Worm (Caenorhabditis elegans) whole organism, L1 larva: ENCODE measurements around the gene Y7A5A.20.

Experiments used
- Y116A8C.19 ChIP-seq: sonication (generic microtip); optimal IDR thresholded peaks from 2 replicates; lab custom pipeline; 2016; ENCODE audit warnings: missing compliant biosample characterization, missing genetic modification characterization, borderline replicate concordance
- aha-1 ChIP-seq: fragments of 150-350 bp; optimal IDR thresholded peaks from 2 replicates; lab custom pipeline; 2014; ENCODE audit warnings: missing biosample characterization, missing genetic modification characterization
- alr-1 ChIP-seq: fragments of 200-800 bp; sonication (Bioruptor generic); optimal IDR thresholded peaks from 2 replicates; lab custom pipeline; 2018; ENCODE audit warnings: borderline replicate concordance, mild to moderate bottlenecking, missing genetic modification characterization, missing compliant biosample characterization
- aly-2 ChIP-seq: fragments of 150-350 bp; optimal IDR thresholded peaks from 2 replicates; lab custom pipeline; 2014; ENCODE audit warnings: missing biosample characterization, missing genetic modification characterization
- ceh-8 ChIP-seq: fragments of 200-800 bp; sonication (Bioruptor generic); optimal IDR thresholded peaks from 2 replicates; lab custom pipeline; 2018; ENCODE audit warnings: mild to moderate bottlenecking, missing genetic modification characterization, moderate library complexity, missing compliant biosample characterization
- ces-1 ChIP-seq: fragments of 150-350 bp; optimal IDR thresholded peaks from 2 replicates; lab custom pipeline; 2014; ENCODE audit warnings: missing biosample characterization, missing genetic modification reagents, missing genetic modification characterization
- efl-3 ChIP-seq: fragments of 200-800 bp; sonication (Bioruptor generic); optimal IDR thresholded peaks from 2 replicates; lab custom pipeline; 2018; ENCODE audit warnings: mild to moderate bottlenecking, missing genetic modification characterization, missing compliant biosample characterization
- egl-13 ChIP-seq: sonication (generic microtip); optimal IDR thresholded peaks from 2 replicates; lab custom pipeline; 2016; ENCODE audit warnings: missing genotype, missing genetic modification reagents, missing genetic modification characterization, missing compliant biosample characterization
- egl-27 ChIP-seq, 2 experiments: fragments of 150-350 bp in 1 of 2; sonication (generic microtip); optimal IDR thresholded peaks; 3 replicates each; lab custom pipeline; 2017 to 2018; ENCODE audit warnings: missing biosample characterization in 2 of 2, missing genetic modification characterization in 2 of 2, missing genetic modification reagents in 2 of 2
- elt-2 ChIP-seq: sonication (generic microtip); optimal IDR thresholded peaks from 2 replicates; lab custom pipeline; 2016; ENCODE audit warnings: missing genetic modification characterization, mild to moderate bottlenecking, inconsistent platforms, missing compliant biosample characterization, missing genetic modification reagents
- ets-5 ChIP-seq: fragments of 200-800 bp; sonication (Bioruptor generic); IDR thresholded peaks from 2 replicates; pipeline ENCODE4 v1.3.6; 2022; ENCODE audit warnings: missing genetic modification characterization, missing compliant biosample characterization
- fkh-8 ChIP-seq: sonication (generic microtip); optimal IDR thresholded peaks from 2 replicates; lab custom pipeline; 2016; ENCODE audit warnings: mild to moderate bottlenecking, missing genetic modification characterization, missing compliant biosample characterization
- fos-1 ChIP-seq: fragments of 150-350 bp; optimal IDR thresholded peaks from 2 replicates; lab custom pipeline; 2014; ENCODE audit warnings: missing biosample characterization, missing genetic modification characterization
- hlh-17 ChIP-seq: fragments of 200-800 bp; sonication (Bioruptor generic); optimal IDR thresholded peaks from 2 replicates; lab custom pipeline; 2018; ENCODE audit warnings: missing genetic modification characterization, mild to moderate bottlenecking, missing compliant biosample characterization, moderate library complexity, borderline replicate concordance
- hlh-4 ChIP-seq: sonication (generic microtip); optimal IDR thresholded peaks from 2 replicates; lab custom pipeline; 2016; ENCODE audit warnings: mild to moderate bottlenecking, missing genetic modification characterization, missing compliant biosample characterization
- hpl-2 ChIP-seq: fragments of 150-350 bp; optimal IDR thresholded peaks from 2 replicates; lab custom pipeline; 2014; ENCODE audit warnings: missing biosample characterization, missing genetic modification reagents, missing genetic modification characterization
- lin-14 ChIP-seq: fragments of 200-800 bp; sonication (Bioruptor generic); optimal IDR thresholded peaks from 2 replicates; lab custom pipeline; 2018; ENCODE audit warnings: mild to moderate bottlenecking, missing genetic modification characterization, moderate library complexity, missing compliant biosample characterization
- lsy-2 ChIP-seq, 2 experiments: fragments of 150-350 bp; optimal IDR thresholded peaks; 2 replicates each; lab custom pipeline; 2014; ENCODE audit warnings: missing biosample characterization in 2 of 2, missing genetic modification characterization in 2 of 2
- mep-1 ChIP-seq: fragments of 150-350 bp; optimal IDR thresholded peaks from 2 replicates; lab custom pipeline; 2014; ENCODE audit warnings: missing biosample characterization, missing genetic modification characterization
- nhr-20 ChIP-seq: sonication (generic microtip); optimal IDR thresholded peaks from 2 replicates; lab custom pipeline; 2016; ENCODE audit warnings: mild to moderate bottlenecking, missing genetic modification characterization, missing compliant biosample characterization
- nhr-28 ChIP-seq: fragments of 150-350 bp; optimal IDR thresholded peaks from 2 replicates; lab custom pipeline; 2014; ENCODE audit warnings: missing biosample characterization, missing genetic modification characterization
- nhr-71 ChIP-seq: sonication (generic microtip); optimal IDR thresholded peaks from 2 replicates; lab custom pipeline; 2016; ENCODE audit warnings: mild to moderate bottlenecking, missing genetic modification characterization, moderate library complexity, missing compliant biosample characterization
- nhr-84 ChIP-seq: sonication (generic microtip); optimal IDR thresholded peaks from 2 replicates; lab custom pipeline; 2017; ENCODE audit warnings: missing biosample characterization, missing genetic modification characterization
- pag-3 ChIP-seq: sonication (generic microtip); optimal IDR thresholded peaks from 2 replicates; lab custom pipeline; 2017; ENCODE audit warnings: missing genetic modification characterization, mild to moderate bottlenecking, missing compliant biosample characterization, antibody characterized with exemption, borderline replicate concordance; ENCODE audit not compliant: insufficient read depth
- rnt-1 ChIP-seq: sonication (generic microtip); optimal IDR thresholded peaks from 2 replicates; lab custom pipeline; 2016; ENCODE audit warnings: mild to moderate bottlenecking, missing genetic modification characterization, moderate library complexity, missing compliant biosample characterization
- skn-1 ChIP-seq: fragments of 150-350 bp; optimal IDR thresholded peaks from 2 replicates; lab custom pipeline; 2014; ENCODE audit warnings: missing biosample characterization, missing genetic modification characterization
- snu-23 ChIP-seq: sonication (generic microtip); optimal IDR thresholded peaks from 2 replicates; lab custom pipeline; 2016; ENCODE audit warnings: missing genetic modification characterization, missing compliant biosample characterization
- sox-4 ChIP-seq: sonication (generic microtip); optimal IDR thresholded peaks from 2 replicates; lab custom pipeline; 2016; ENCODE audit warnings: missing genetic modification characterization, missing compliant biosample characterization
- sup-37 ChIP-seq: fragments of 200-800 bp; sonication (Bioruptor generic); optimal IDR thresholded peaks from 2 replicates; lab custom pipeline; 2018; ENCODE audit warnings: mild to moderate bottlenecking, missing genetic modification characterization, missing compliant biosample characterization
- unc-30 ChIP-seq: sonication (generic microtip); optimal IDR thresholded peaks from 2 replicates; lab custom pipeline; 2017; ENCODE audit warnings: missing biosample characterization, missing genetic modification characterization
- unc-62 ChIP-seq: fragments of 150-350 bp; optimal IDR thresholded peaks from 2 replicates; lab custom pipeline; 2014; ENCODE audit warnings: missing biosample characterization, missing genetic modification reagents, missing genetic modification characterization
- unc-98 ChIP-seq: fragments of 200-800 bp; sonication (Bioruptor generic); IDR thresholded peaks from 2 replicates; pipeline ENCODE4 v1.3.6; 2022; ENCODE audit warnings: missing genetic modification characterization, missing compliant biosample characterization
- xbp-1 ChIP-seq: sonication (generic microtip); optimal IDR thresholded peaks from 2 replicates; lab custom pipeline; 2016; ENCODE audit warnings: missing genetic modification characterization, missing compliant biosample characterization
- zip-4 ChIP-seq: fragments of 200-800 bp; sonication (Bioruptor generic); optimal IDR thresholded peaks from 2 replicates; lab custom pipeline; 2018; ENCODE audit warnings: mild to moderate bottlenecking, missing genetic modification characterization, moderate library complexity, missing compliant biosample characterization
- ztf-11 ChIP-seq, 2 experiments: sonication (generic microtip); optimal IDR thresholded peaks; 2 replicates each; lab custom pipeline; 2016 to 2017; ENCODE audit warnings: missing genetic modification characterization in 2 of 2, missing biosample characterization in 1 of 2, missing compliant biosample characterization in 1 of 2

Y7A5A.20 gene

DNA sequence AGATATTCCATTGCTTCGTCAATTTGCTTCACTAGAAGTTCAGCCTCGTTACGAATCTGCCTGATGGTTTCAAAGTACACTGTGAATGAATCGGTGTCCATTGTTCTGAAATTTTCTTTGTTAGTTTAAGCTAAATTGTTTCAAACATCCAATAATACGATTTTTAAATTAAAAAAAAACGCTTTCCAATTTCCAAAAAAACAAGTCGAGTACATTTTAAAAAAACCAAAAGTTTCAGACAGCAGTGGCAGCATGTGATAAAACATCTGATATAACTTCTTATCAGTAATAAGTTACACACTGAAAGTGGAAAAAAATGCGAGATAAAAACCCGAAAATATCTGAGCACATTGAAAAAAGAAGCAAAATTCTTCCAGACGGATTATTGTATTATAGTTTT, 28.6 kb upstream of the Y7A5A.20 start, which contains the start of gene Y7A5A.6:
Gene Y7A5A.6, minus strand, starts transcription at position 101 of the 400 bp plus-strand sequence.
- TF ChIP-seq xbp-1 (tag; lab: Kevin White, UChicago), result no peak
- TF ChIP-seq elt-2 (tag; lab: Kevin White, UChicago), result peak; percentile 35

- TF ChIP-seq hlh-17, result no peak
- TF ChIP-seq nhr-84 (tag; lab: Kevin White, UChicago), result no peak
- no peak for TF ChIP-seq sox-4 (tag; lab: Kevin White, UChicago)
- TF ChIP-seq aly-2 (tag; lab: Kevin White, UChicago), result no peak
- TF ChIP-seq ets-5, result no peak
- no peak for TF ChIP-seq lsy-2 (tag; optimal IDR thresholded peaks at IDR 0.05; lab: Kevin White, UChicago)
- TF ChIP-seq rnt-1 (tag; lab: Kevin White, UChicago), result no peak
- no peak for TF ChIP-seq hlh-4 (tag; lab: Kevin White, UChicago)
- TF ChIP-seq aha-1 (tag; lab: Kevin White, UChicago), result no peak
These were observed 26.3 kb upstream of the Y7A5A.20 start for ce11 chrX:15801827-15802226.

DNA sequence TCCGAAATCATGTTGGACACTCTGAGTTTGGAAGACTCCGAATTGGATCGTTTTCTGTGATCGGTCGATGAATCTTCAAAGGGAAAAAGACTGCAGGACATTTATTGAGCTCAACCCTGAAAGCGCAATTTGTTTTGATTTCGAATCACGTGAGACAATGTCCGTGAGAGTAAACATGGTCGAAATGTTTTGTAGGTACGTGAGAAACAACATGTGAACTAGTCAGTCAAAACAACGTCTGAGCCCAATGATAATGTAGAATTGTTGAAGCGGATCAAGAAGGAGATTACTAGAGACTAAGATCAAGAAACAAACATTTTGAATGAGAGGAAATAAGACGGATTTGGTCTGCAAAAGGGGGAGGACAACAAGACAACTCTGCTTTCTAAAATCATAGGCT, 24.1 kb upstream of the Y7A5A.20 start, which contains the start of gene Y7A5A.7:
Gene Y7A5A.7, minus strand, starts transcription at position 101 of the 400 bp plus-strand sequence.
- no peak for TF ChIP-seq alr-1 (tag; lab: Kevin White, UChicago)
- peak; percentile 52 for TF ChIP-seq fkh-8 (tag; lab: Kevin White, UChicago)

DNA sequence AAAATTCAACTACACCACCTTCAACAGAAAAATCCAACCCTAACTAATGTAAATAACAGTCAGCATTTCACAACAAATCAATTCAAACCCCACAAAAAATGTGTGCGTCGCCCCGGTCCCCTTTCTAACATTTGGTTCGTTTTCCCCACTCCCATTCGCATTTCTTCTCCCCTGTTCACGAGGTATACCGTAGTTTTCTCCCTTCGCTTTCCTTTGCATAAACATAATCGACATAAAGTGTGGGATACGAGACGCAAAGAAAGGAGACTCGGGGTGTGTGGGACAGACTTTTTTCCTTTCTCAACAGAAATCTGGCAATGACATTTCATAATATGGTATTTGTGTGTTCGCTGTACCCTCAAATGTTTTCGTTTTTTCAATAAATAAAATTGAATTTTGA, 16.8 kb upstream of the Y7A5A.20 start:
- TF ChIP-seq nhr-71 (tag; lab: Kevin White, UChicago) (no peak), nhr-20 (tag; lab: Kevin White, UChicago) (no peak), hlh-4 (tag; lab: Kevin White, UChicago) (no peak), lin-14 (GFP tag; lab: Kevin White, UChicago) (no peak), ets-5 (no peak), ces-1 (no peak), efl-3 (GFP tag; lab: Kevin White, UChicago) (no peak), nhr-28 (tag; lab: Kevin White, UChicago) (no peak), skn-1 (no peak), mep-1 (tag; lab: Kevin White, UChicago) (no peak), snu-23 (GFP tag; lab: Kevin White, UChicago) (no peak), xbp-1 (tag; lab: Kevin White, UChicago) (no peak)
- TF ChIP-seq, all 84 proteins: peak for 0

DNA sequence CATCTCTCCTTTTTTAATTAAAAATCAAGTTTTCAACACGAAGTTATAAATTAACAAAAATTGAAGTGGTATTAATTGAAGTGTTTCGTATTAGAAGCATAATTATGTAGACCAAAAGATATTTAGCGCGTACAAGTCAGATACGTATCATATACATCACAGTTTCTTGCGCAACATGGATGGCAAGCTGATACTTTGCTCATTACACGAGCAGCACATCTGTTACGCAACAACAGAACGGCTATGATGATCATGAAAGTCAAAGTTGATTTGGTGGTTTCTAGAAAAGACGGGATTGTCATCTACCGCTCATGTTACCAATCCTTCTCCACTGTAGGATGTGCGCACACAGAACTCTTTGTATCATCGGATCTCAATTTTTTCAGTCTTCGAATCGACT, 13.6 kb upstream of the Y7A5A.20 start:
- TF ChIP-seq rnt-1 (tag; lab: Kevin White, UChicago) (no peak), lin-14 (GFP tag; lab: Kevin White, UChicago) (no peak), ceh-8 (GFP tag; lab: Kevin White, UChicago) (no peak), sup-37 (GFP tag; lab: Kevin White, UChicago) (no peak), unc-30 (tag; lab: Kevin White, UChicago) (no peak), egl-27 (tag; optimal IDR thresholded peaks at IDR 0.05; lab: Kevin White, UChicago) (no peak), pag-3 (no peak), unc-98 (GFP tag; lab: Robert Waterston, UW) (no peak), zip-4 (GFP tag; lab: Kevin White, UChicago) (no peak), ztf-11 (tag; optimal IDR thresholded peaks at IDR 0.05; lab: Kevin White, UChicago) (no peak), fos-1 (tag; lab: Kevin White, UChicago) (no peak), Y116A8C.19 (tag; lab: Kevin White, UChicago) (no peak), unc-62 (GFP tag; lab: Kevin White, UChicago) (no peak), hpl-2 (GFP tag; lab: Kevin White, UChicago) (no peak), egl-13 (tag; lab: Kevin White, UChicago) (no peak), nhr-71 (tag; lab: Kevin White, UChicago) (no peak), aly-2 (tag; lab: Kevin White, UChicago) (no peak), alr-1 (tag; lab: Kevin White, UChicago) (no peak)
